Worm (Caenorhabditis elegans) whole organism, L3 larva: Measurements from ENCODE around the gene R04F11.2.

Source experiments
- R02D3.7 ChIP-seq: fragments of 150-350 bp; optimal IDR thresholded peaks from 2 replicates; lab custom pipeline; 2014; ENCODE audit warnings: missing biosample characterization, missing genetic modification characterization
- ZK546.5 ChIP-seq: sonication (generic microtip); optimal IDR thresholded peaks from 2 replicates; lab custom pipeline; 2017; ENCODE audit warnings: missing biosample characterization, missing genetic modification characterization
- aly-2 ChIP-seq: fragments of 150-350 bp; optimal IDR thresholded peaks from 2 replicates; lab custom pipeline; 2014; ENCODE audit warnings: missing biosample characterization, missing genetic modification characterization
- ama-1 ChIP-seq: fragments of 150-350 bp; optimal IDR thresholded peaks from 2 replicates; lab custom pipeline; 2018
- ceh-16 ChIP-seq: sonication (generic microtip); optimal IDR thresholded peaks from 2 replicates; lab custom pipeline; 2017; ENCODE audit warnings: missing biosample characterization, missing genetic modification characterization
- ceh-28 ChIP-seq: fragments of 150-350 bp; optimal IDR thresholded peaks from 2 replicates; lab custom pipeline; 2014; ENCODE audit warnings: missing biosample characterization, missing genetic modification reagents, missing genetic modification characterization
- ceh-82 ChIP-seq: fragments of 150-350 bp; optimal IDR thresholded peaks from 2 replicates; lab custom pipeline; 2014; ENCODE audit warnings: missing biosample characterization, missing genetic modification characterization
- ceh-9 ChIP-seq: sonication (generic microtip); optimal IDR thresholded peaks from 2 replicates; lab custom pipeline; 2018; ENCODE audit warnings: missing biosample characterization, missing genetic modification characterization
- daf-12 ChIP-seq: fragments of 150-350 bp; optimal IDR thresholded peaks from 2 replicates; lab custom pipeline; 2014; ENCODE audit warnings: missing biosample characterization, missing genetic modification reagents, missing genetic modification characterization
- egl-27 ChIP-seq: sonication (generic microtip); optimal IDR thresholded peaks from 4 replicates; lab custom pipeline; 2017; ENCODE audit warnings: missing biosample characterization, missing genetic modification reagents, missing genetic modification characterization
- egl-5 ChIP-seq: fragments of 150-350 bp; optimal IDR thresholded peaks from 2 replicates; lab custom pipeline; 2017; ENCODE audit warnings: missing biosample characterization, missing genetic modification reagents, missing genetic modification characterization, inconsistent platforms
- elt-1 ChIP-seq: fragments of 150-350 bp; optimal IDR thresholded peaks from 2 replicates; lab custom pipeline; 2014; ENCODE audit warnings: missing biosample characterization, missing genetic modification characterization
- elt-2 ChIP-seq: sonication (generic microtip); optimal IDR thresholded peaks from 2 replicates; lab custom pipeline; 2016; ENCODE audit warnings: missing genetic modification reagents, mild to moderate bottlenecking, missing genetic modification characterization, missing compliant biosample characterization
- elt-3 ChIP-seq, 3 experiments: fragments of 150-350 bp in 1 of 3; sonication (generic microtip) in 2 of 3; optimal IDR thresholded peaks; 2 replicates in 2 of 3; 4 replicates in 1 of 3; lab custom pipeline; 2014 to 2017; ENCODE audit warnings: missing biosample characterization in 3 of 3, missing genetic modification characterization in 3 of 3
- eor-1 ChIP-seq, 2 experiments: fragments of 150-350 bp; optimal IDR thresholded peaks; 2 replicates each; lab custom pipeline; 2014 to 2018; ENCODE audit warnings: missing biosample characterization in 2 of 2, missing genetic modification characterization in 2 of 2
- fkh-2 ChIP-seq: fragments of 150-350 bp; optimal IDR thresholded peaks from 2 replicates; lab custom pipeline; 2014; ENCODE audit warnings: missing biosample characterization, missing genetic modification reagents, missing genetic modification characterization
- fos-1 ChIP-seq: fragments of 150-350 bp; optimal IDR thresholded peaks from 2 replicates; lab custom pipeline; 2014; ENCODE audit warnings: missing biosample characterization, missing genetic modification characterization
- hmg-11 ChIP-seq: sonication (generic microtip); optimal IDR thresholded peaks from 2 replicates; lab custom pipeline; 2016; ENCODE audit warnings: missing genetic modification characterization, missing compliant biosample characterization
- jun-1 ChIP-seq: fragments of 150-350 bp; optimal IDR thresholded peaks from 2 replicates; lab custom pipeline; 2014; ENCODE audit warnings: missing biosample characterization, missing genetic modification reagents, missing genetic modification characterization
- lin-15B ChIP-seq: fragments of 150-350 bp; optimal IDR thresholded peaks from 2 replicates; lab custom pipeline; 2014; ENCODE audit warnings: missing biosample characterization, missing genetic modification characterization
- lin-39 ChIP-seq: fragments of 150-350 bp; optimal IDR thresholded peaks from 2 replicates; lab custom pipeline; 2018; ENCODE audit warnings: missing biosample characterization, missing genetic modification reagents, missing genetic modification characterization
- lsy-12 ChIP-seq: sonication (generic microtip); optimal IDR thresholded peaks from 2 replicates; lab custom pipeline; 2016; ENCODE audit warnings: mild to moderate bottlenecking, missing genetic modification characterization, missing compliant biosample characterization
- mdl-1 ChIP-seq: fragments of 150-350 bp; optimal IDR thresholded peaks from 2 replicates; lab custom pipeline; 2014; ENCODE audit warnings: missing biosample characterization, missing genetic modification characterization
- nfya-1 ChIP-seq: sonication (generic microtip); optimal IDR thresholded peaks from 2 replicates; lab custom pipeline; 2017; ENCODE audit warnings: missing genetic modification characterization, mild to moderate bottlenecking, missing compliant biosample characterization, antibody characterized with exemption, moderate library complexity; ENCODE audit not compliant: insufficient read depth
- nhr-11 ChIP-seq: fragments of 150-350 bp; optimal IDR thresholded peaks from 2 replicates; lab custom pipeline; 2014; ENCODE audit warnings: missing biosample characterization, missing genetic modification characterization
- nhr-23 ChIP-seq: fragments of 150-350 bp; optimal IDR thresholded peaks from 2 replicates; lab custom pipeline; 2014; ENCODE audit warnings: missing biosample characterization, missing genetic modification reagents, missing genetic modification characterization
- nhr-237 ChIP-seq: fragments of 150-350 bp; optimal IDR thresholded peaks from 2 replicates; lab custom pipeline; 2014; ENCODE audit warnings: missing biosample characterization, missing genetic modification characterization
- nhr-25 ChIP-seq: sonication (generic microtip); optimal IDR thresholded peaks from 2 replicates; lab custom pipeline; 2017; ENCODE audit warnings: missing biosample characterization, missing genetic modification characterization
- nhr-28 ChIP-seq: fragments of 150-350 bp; optimal IDR thresholded peaks from 2 replicates; lab custom pipeline; 2014; ENCODE audit warnings: missing biosample characterization, missing genetic modification characterization
- nhr-67 ChIP-seq: fragments of 150-350 bp; optimal IDR thresholded peaks from 2 replicates; lab custom pipeline; 2014; ENCODE audit warnings: missing biosample characterization, missing genetic modification characterization
- pha-4 ChIP-seq: fragments of 150-350 bp; optimal IDR thresholded peaks from 2 replicates; lab custom pipeline; 2014; ENCODE audit warnings: missing biosample characterization, missing genetic modification reagents, missing genetic modification characterization
- pqm-1 ChIP-seq: fragments of 150-350 bp; optimal IDR thresholded peaks from 2 replicates; lab custom pipeline; 2017; ENCODE audit warnings: missing biosample characterization, missing genetic modification characterization, inconsistent platforms
- sea-2 ChIP-seq: fragments of 150-350 bp; sonication (generic microtip); optimal IDR thresholded peaks from 4 replicates; lab custom pipeline; 2014; ENCODE audit warnings: missing biosample characterization, missing genetic modification reagents, missing genetic modification characterization
- skn-1 ChIP-seq: fragments of 150-350 bp; optimal IDR thresholded peaks from 2 replicates; lab custom pipeline; 2014; ENCODE audit warnings: missing biosample characterization, missing genetic modification characterization
- tbx-2 ChIP-seq: sonication (generic microtip); optimal IDR thresholded peaks from 2 replicates; lab custom pipeline; 2016; ENCODE audit warnings: mild to moderate bottlenecking, missing genetic modification characterization, missing compliant biosample characterization
- unc-39 ChIP-seq: sonication (generic microtip); optimal IDR thresholded peaks from 4 replicates; lab custom pipeline; 2017; ENCODE audit warnings: missing biosample characterization, missing genetic modification characterization
- unc-62 ChIP-seq: fragments of 150-350 bp; sonication (generic microtip); optimal IDR thresholded peaks from 4 replicates; lab custom pipeline; 2014; ENCODE audit warnings: missing biosample characterization, missing genetic modification reagents, missing genetic modification characterization
- zag-1 ChIP-seq: fragments of 150-350 bp; optimal IDR thresholded peaks from 2 replicates; lab custom pipeline; 2014; ENCODE audit warnings: missing biosample characterization, missing genetic modification characterization
- ztf-11 ChIP-seq: fragments of 150-350 bp; optimal IDR thresholded peaks from 2 replicates; lab custom pipeline; 2014; ENCODE audit warnings: missing biosample characterization, missing genetic modification characterization
- ztf-4 ChIP-seq: fragments of 150-350 bp; optimal IDR thresholded peaks from 2 replicates; lab custom pipeline; 2014; ENCODE audit warnings: missing biosample characterization, missing genetic modification characterization

The R04F11.2 gene

ce11 chrV:12329173-12329572 lies 11.0 kb downstream of the R04F11.2 start:
- peak; percentile 57 for TF ChIP-seq elt-1
- TF ChIP-seq mdl-1 = no peak
- no peak for TF ChIP-seq nhr-28 (tag; lab: Kevin White, UChicago)

ce11 chrV:12331820-12332219 lies 13.6 kb downstream of the R04F11.2 start:
- peak; percentile 61 for TF ChIP-seq hmg-11 (tag; lab: Kevin White, UChicago)
- no peak for TF ChIP-seq ceh-9
- TF ChIP-seq daf-12 (tag; lab: Kevin White, UChicago) = no peak
- peak; percentile 38 for TF ChIP-seq lsy-12 (tag; lab: Kevin White, UChicago)
- TF ChIP-seq elt-2 (tag; lab: Kevin White, UChicago) = peak; percentile 11
- peak; percentile 43 for TF ChIP-seq lin-39 (tag; lab: Kevin White, UChicago)
- TF ChIP-seq unc-39 (tag; lab: Kevin White, UChicago) = no peak
- no peak for TF ChIP-seq fkh-2
- no peak for TF ChIP-seq nhr-11 (tag; lab: Kevin White, UChicago)
- no peak for TF ChIP-seq pqm-1 (tag; lab: Kevin White, UChicago)
- no peak for TF ChIP-seq aly-2 (tag; lab: Kevin White, UChicago)
- TF ChIP-seq R02D3.7 (tag; lab: Kevin White, UChicago) = no peak
- TF ChIP-seq elt-1 = no peak
- no peak for TF ChIP-seq nhr-28 (tag; lab: Kevin White, UChicago)
- TF ChIP-seq nhr-67 (tag; lab: Kevin White, UChicago) = no peak
- no peak for TF ChIP-seq lin-15B (tag; lab: Kevin White, UChicago)
- TF ChIP-seq nfya-1 (tag; lab: Kevin White, UChicago) = peak; percentile 32
- TF ChIP-seq, all 47 proteins: peak for 5

- TF ChIP-seq sea-2 (GFP tag; lab: Kevin White, UChicago) (no peak), egl-5 (tag; lab: Kevin White, UChicago) (peak; percentile 78), jun-1 (tag; lab: Kevin White, UChicago) (no peak), elt-1 (no peak), tbx-2 (tag; lab: Kevin White, UChicago) (no peak)
These were observed 16.2 kb downstream of the R04F11.2 start for ce11 chrV:12334387-12334786.

ce11 chrV:12337894-12338293 lies 19.7 kb downstream of the R04F11.2 start, which contains the start of gene twk-13:
TSS of gene twk-13 (minus strand) at chrV:12337994.
- TF ChIP-seq nhr-237 (tag; lab: Kevin White, UChicago) (no peak), eor-1 (tag; optimal IDR thresholded peaks at IDR 0.05; lab: Kevin White, UChicago) (no peak), elt-2 (tag; lab: Kevin White, UChicago) (no peak), lsy-12 (tag; lab: Kevin White, UChicago) (no peak), lin-39 (tag; lab: Kevin White, UChicago) (no peak)

- TF ChIP-seq pqm-1 (tag; lab: Kevin White, UChicago) (peak; percentile 70), egl-27 (tag; lab: Kevin White, UChicago) (peak; percentile 36), nhr-25 (tag; lab: Kevin White, UChicago) (peak; percentile 87), ztf-4 (tag; lab: Kevin White, UChicago) (peak; percentile 49), nhr-67 (tag; lab: Kevin White, UChicago) (no peak), zag-1 (no peak), nhr-28 (tag; lab: Kevin White, UChicago) (peak; percentile 58), mdl-1 (no peak), lsy-12 (tag; lab: Kevin White, UChicago) (peak; percentile 91), daf-12 (tag; lab: Kevin White, UChicago) (no peak), pha-4 (peak; percentile 95), unc-39 (tag; lab: Kevin White, UChicago) (peak; percentile 19), lin-15B (tag; lab: Kevin White, UChicago) (peak; percentile 88), ceh-28 (peak; percentile 69), R02D3.7 (tag; lab: Kevin White, UChicago) (peak; percentile 87), elt-1 (peak; percentile 29), tbx-2 (tag; lab: Kevin White, UChicago) (peak; percentile 90), jun-1 (tag; lab: Kevin White, UChicago) (peak; percentile 73), unc-62 (GFP tag; lab: Kevin White, UChicago) (no peak), lin-39 (tag; lab: Kevin White, UChicago) (peak; percentile 66), ztf-11 (no peak), egl-5 (tag; lab: Kevin White, UChicago) (peak; percentile 83), eor-1 (tag; optimal IDR thresholded peaks at IDR 0.05; lab: Kevin White, UChicago) (no peak), fos-1 (tag; lab: Kevin White, UChicago) (no peak), aly-2 (tag; lab: Kevin White, UChicago) (peak; percentile 57), elt-3 (tag; optimal IDR thresholded peaks at IDR 0.05; lab: Kevin White, UChicago) (no peak), hmg-11 (tag; lab: Kevin White, UChicago) (peak; percentile 70), nhr-23 (tag; lab: Kevin White, UChicago) (peak; percentile 97), fkh-2 (no peak), ama-1 (lab: Kevin White, UChicago) (peak; percentile 67), nfya-1 (tag; lab: Kevin White, UChicago) (peak; percentile 91), ceh-82 (tag; lab: Kevin White, UChicago) (peak; percentile 64), nhr-237 (tag; lab: Kevin White, UChicago) (no peak), ceh-16 (tag; lab: Kevin White, UChicago) (no peak), ZK546.5 (tag; lab: Kevin White, UChicago) (peak; percentile 32), ceh-9 (no peak), skn-1 (tag; lab: Kevin White, UChicago) (peak; percentile 60)
These were observed 25.3 kb downstream of the R04F11.2 start, which contains the start of gene tomm-20 for ce11 chrV:12343419-12343969. TSS of gene tomm-20 (minus strand) at chrV:12343469.
